Worm (Caenorhabditis elegans) whole organism, young adult: ENCODE data around the gene idpp-3.

Experiments
- B0019.2 ChIP-seq: fragments of 200-800 bp; sonication (Bioruptor generic); conservative IDR thresholded peaks from 2 replicates; pipeline ENCODE4 v1.3.6; 2022; ENCODE audit warnings: missing genetic modification reagents, missing genetic modification characterization, missing compliant biosample characterization
- B0035.1 ChIP-seq: sonication (generic microtip); optimal IDR thresholded peaks from 2 replicates; lab custom pipeline; 2016; ENCODE audit warnings: missing genetic modification characterization, mild to moderate bottlenecking, missing compliant biosample characterization, missing genotype, missing genetic modification reagents
- B0261.1 ChIP-seq: sonication (generic microtip); optimal IDR thresholded peaks from 2 replicates; lab custom pipeline; 2016; ENCODE audit warnings: mild to moderate bottlenecking, missing genetic modification characterization, moderate library complexity, missing compliant biosample characterization
- C17E4.6 ChIP-seq: fragments of 200-800 bp; sonication (Bioruptor generic); IDR thresholded peaks from 2 replicates; pipeline ENCODE4 v1.3.6; 2022; ENCODE audit warnings: missing genetic modification reagents, missing genetic modification characterization, missing compliant biosample characterization
- F23B12.7 ChIP-seq: sonication (generic microtip); optimal IDR thresholded peaks from 2 replicates; lab custom pipeline; 2017; ENCODE audit warnings: missing genetic modification characterization, mild to moderate bottlenecking, missing compliant biosample characterization, antibody characterized with exemption, moderate library complexity; ENCODE audit not compliant: insufficient read depth
- F37B4.10 ChIP-seq: fragments of 200-800 bp; sonication (Bioruptor generic); IDR thresholded peaks from 2 replicates; pipeline ENCODE4 v1.3.6; 2022; ENCODE audit warnings: missing genetic modification characterization, missing compliant biosample characterization
- F49E8.2 ChIP-seq: sonication (generic microtip); optimal IDR thresholded peaks from 3 replicates; lab custom pipeline; 2017; ENCODE audit warnings: missing genetic modification characterization, mild to moderate bottlenecking, missing compliant biosample characterization, antibody characterized with exemption, moderate library complexity; ENCODE audit not compliant: insufficient read depth
- F55B11.4 ChIP-seq: sonication (generic microtip); optimal IDR thresholded peaks from 2 replicates; lab custom pipeline; 2016; ENCODE audit warnings: missing compliant biosample characterization, missing genetic modification characterization, borderline replicate concordance; ENCODE audit not compliant: insufficient read depth
- F57C9.4 ChIP-seq: sonication (generic microtip); optimal IDR thresholded peaks from 2 replicates; lab custom pipeline; 2017; ENCODE audit warnings: mild to moderate bottlenecking, missing genetic modification characterization, missing compliant biosample characterization
- K11D2.4 ChIP-seq: fragments of 200-800 bp; sonication (Bioruptor generic); IDR thresholded peaks from 2 replicates; pipeline ENCODE4 v1.3.6; 2022; ENCODE audit warnings: missing genetic modification reagents, missing genetic modification characterization, missing compliant biosample characterization
- K12H6.12 ChIP-seq: fragments of 200-800 bp; sonication (Bioruptor generic); optimal IDR thresholded peaks from 2 replicates; lab custom pipeline; 2018; ENCODE audit warnings: mild to moderate bottlenecking, missing genetic modification characterization, missing compliant biosample characterization
- T07F8.4 ChIP-seq: sonication (generic microtip); optimal IDR thresholded peaks from 2 replicates; lab custom pipeline; 2016; ENCODE audit warnings: mild to moderate bottlenecking, missing genetic modification characterization, moderate library complexity, missing compliant biosample characterization
- T26A5.8 ChIP-seq: sonication (generic microtip); optimal IDR thresholded peaks from 2 replicates; lab custom pipeline; 2016; ENCODE audit warnings: missing genetic modification characterization, missing compliant biosample characterization
- Y53F4B.3 ChIP-seq: fragments of 200-800 bp; sonication (Bioruptor generic); IDR thresholded peaks from 2 replicates; pipeline ENCODE4 v1.3.6; 2022; ENCODE audit warnings: missing genetic modification reagents, missing genetic modification characterization, missing compliant biosample characterization
- Y67H2A.10 ChIP-seq: fragments of 200-800 bp; sonication (Bioruptor generic); conservative IDR thresholded peaks from 2 replicates; pipeline ENCODE4 v1.3.6; 2022; ENCODE audit warnings: missing genetic modification reagents, missing genetic modification characterization, missing compliant biosample characterization
- Y95B8A.8 ChIP-seq: fragments of 200-800 bp; sonication (Bioruptor generic); IDR thresholded peaks from 2 replicates; pipeline ENCODE4 v1.3.6; 2022; ENCODE audit warnings: missing genetic modification reagents, missing genetic modification characterization, missing compliant biosample characterization
- akir-1 ChIP-seq: fragments of 200-800 bp; sonication (Bioruptor generic); optimal IDR thresholded peaks from 2 replicates; lab custom pipeline; 2018; ENCODE audit warnings: mild to moderate bottlenecking, missing genetic modification characterization, moderate library complexity, missing compliant biosample characterization
- atf-7 ChIP-seq: sonication (generic microtip); optimal IDR thresholded peaks from 2 replicates; lab custom pipeline; 2017; ENCODE audit warnings: mild to moderate bottlenecking, missing genetic modification characterization, missing compliant biosample characterization
- athp-1 ChIP-seq: sonication (generic microtip); optimal IDR thresholded peaks from 2 replicates; lab custom pipeline; 2017; ENCODE audit warnings: mild to moderate bottlenecking, missing genetic modification characterization, missing compliant biosample characterization
- attf-6 ChIP-seq: fragments of 200-800 bp; sonication (Bioruptor generic); IDR thresholded peaks from 2 replicates; pipeline ENCODE4 v1.3.6; 2022; ENCODE audit warnings: missing genetic modification reagents, missing genetic modification characterization, missing compliant biosample characterization
- ceh-40 ChIP-seq: fragments of 200-800 bp; sonication (Bioruptor generic); IDR thresholded peaks from 2 replicates; pipeline ENCODE4 v1.3.6; 2022; ENCODE audit warnings: missing genetic modification characterization, missing compliant biosample characterization
- chd-7 ChIP-seq: sonication (generic microtip); optimal IDR thresholded peaks from 2 replicates; lab custom pipeline; 2016; ENCODE audit warnings: mild to moderate bottlenecking, missing genetic modification characterization, moderate library complexity, missing compliant biosample characterization
- dox-1 ChIP-seq: fragments of 200-800 bp; sonication (Bioruptor generic); IDR thresholded peaks from 2 replicates; pipeline ENCODE4 v1.3.6; 2022; ENCODE audit warnings: missing genetic modification reagents, missing genetic modification characterization, missing compliant biosample characterization
- dpff-1 ChIP-seq: sonication (generic microtip); optimal IDR thresholded peaks from 2 replicates; lab custom pipeline; 2017; ENCODE audit warnings: mild to moderate bottlenecking, missing genetic modification characterization, missing compliant biosample characterization
- efl-1 ChIP-seq: fragments of 150-350 bp; optimal IDR thresholded peaks from 2 replicates; lab custom pipeline; 2014; ENCODE audit warnings: missing biosample characterization, missing genetic modification reagents, missing genetic modification characterization
- egl-18 ChIP-seq: fragments of 200-800 bp; sonication (Bioruptor generic); IDR thresholded peaks from 2 replicates; pipeline ENCODE4 v1.3.6; 2022; ENCODE audit warnings: missing genetic modification reagents, missing genetic modification characterization, missing compliant biosample characterization
- egl-44 ChIP-seq: fragments of 200-800 bp; sonication (Bioruptor generic); IDR thresholded peaks from 2 replicates; pipeline ENCODE4 v1.3.6; 2022; ENCODE audit warnings: missing genetic modification reagents, missing genetic modification characterization, missing compliant biosample characterization
- egrh-3 ChIP-seq: fragments of 200-800 bp; sonication (Bioruptor generic); IDR thresholded peaks from 2 replicates; pipeline ENCODE4 v1.3.6; 2022; ENCODE audit warnings: missing genetic modification reagents, missing genetic modification characterization, missing compliant biosample characterization
- him-1 ChIP-seq: sonication (generic microtip); optimal IDR thresholded peaks from 2 replicates; lab custom pipeline; 2016; ENCODE audit warnings: missing genotype, missing genetic modification reagents, missing genetic modification characterization, missing compliant biosample characterization
- hlh-26 ChIP-seq: fragments of 200-800 bp; sonication (Bioruptor generic); conservative IDR thresholded peaks from 2 replicates; pipeline ENCODE4 v1.3.6; 2022; ENCODE audit warnings: missing genetic modification reagents, missing genetic modification characterization, missing compliant biosample characterization
- hsf-1 ChIP-seq: fragments of 200-800 bp; sonication (Bioruptor generic); IDR thresholded peaks from 2 replicates; pipeline ENCODE4 v1.3.6; 2022; ENCODE audit warnings: missing genetic modification reagents, missing genetic modification characterization, missing compliant biosample characterization
- lin-35 ChIP-seq, 3 experiments: fragments of 150-350 bp in 2 of 3; sonication (generic microtip) in 1 of 3; optimal IDR thresholded peaks; 2 replicates each; lab custom pipeline; 2014 to 2018; ENCODE audit warnings: missing biosample characterization in 3 of 3, missing genetic modification characterization in 3 of 3, missing genetic modification reagents in 3 of 3
- lin-40 ChIP-seq: sonication (generic microtip); optimal IDR thresholded peaks from 2 replicates; lab custom pipeline; 2016; ENCODE audit warnings: missing genetic modification characterization, mild to moderate bottlenecking, missing compliant biosample characterization, missing genotype, missing genetic modification reagents
- madf-10 ChIP-seq: sonication (generic microtip); optimal IDR thresholded peaks from 2 replicates; lab custom pipeline; 2016; ENCODE audit warnings: mild to moderate bottlenecking, missing genetic modification characterization, missing compliant biosample characterization
- madf-8 ChIP-seq: fragments of 200-800 bp; sonication (Bioruptor generic); conservative IDR thresholded peaks from 2 replicates; pipeline ENCODE4 v1.3.6; 2022; ENCODE audit warnings: missing genetic modification reagents, missing genetic modification characterization, missing compliant biosample characterization
- mcd-1 ChIP-seq: fragments of 200-800 bp; sonication (Bioruptor generic); IDR thresholded peaks from 2 replicates; pipeline ENCODE4 v1.3.6; 2022; ENCODE audit warnings: missing genetic modification reagents, missing genetic modification characterization, missing compliant biosample characterization
- mes-4 ChIP-seq: sonication (generic microtip); optimal IDR thresholded peaks from 2 replicates; lab custom pipeline; 2016; ENCODE audit warnings: missing genotype, missing genetic modification characterization, missing compliant biosample characterization
- nfya-1 ChIP-seq: sonication (generic microtip); optimal IDR thresholded peaks from 2 replicates; lab custom pipeline; 2017; ENCODE audit warnings: antibody characterized with exemption, missing compliant biosample characterization, missing genetic modification characterization, borderline replicate concordance; ENCODE audit not compliant: insufficient read depth
- nhr-120 ChIP-seq: fragments of 200-800 bp; sonication (Bioruptor generic); IDR thresholded peaks from 2 replicates; pipeline ENCODE4 v1.3.6; 2022; ENCODE audit warnings: missing genetic modification characterization, missing compliant biosample characterization
- nhr-90 ChIP-seq: sonication (generic microtip); optimal IDR thresholded peaks from 2 replicates; lab custom pipeline; 2016; ENCODE audit warnings: missing genotype, mild to moderate bottlenecking, missing genetic modification characterization, missing compliant biosample characterization
- rcor-1 ChIP-seq: fragments of 200-800 bp; sonication (Bioruptor generic); IDR thresholded peaks from 2 replicates; pipeline ENCODE4 v1.3.6; 2022; ENCODE audit warnings: missing genetic modification reagents, missing genetic modification characterization, missing compliant biosample characterization
- sdz-38 ChIP-seq: sonication (generic microtip); optimal IDR thresholded peaks from 2 replicates; lab custom pipeline; 2016; ENCODE audit warnings: missing genotype, missing genetic modification characterization, missing compliant biosample characterization
- snpc-3.4 ChIP-seq: sonication (generic microtip); optimal IDR thresholded peaks from 2 replicates; lab custom pipeline; 2017; ENCODE audit warnings: missing genetic modification characterization, mild to moderate bottlenecking, missing compliant biosample characterization, antibody characterized with exemption, moderate library complexity, missing genotype, missing genetic modification reagents
- tlf-1 ChIP-seq: fragments of 200-800 bp; sonication (Bioruptor generic); optimal IDR thresholded peaks from 2 replicates; lab custom pipeline; 2018; ENCODE audit warnings: mild to moderate bottlenecking, missing genetic modification characterization, missing compliant biosample characterization
- ztf-18 ChIP-seq: sonication (generic microtip); optimal IDR thresholded peaks from 2 replicates; lab custom pipeline; 2016; ENCODE audit warnings: missing genotype, mild to moderate bottlenecking, missing genetic modification characterization, missing compliant biosample characterization
- ztf-22 ChIP-seq: fragments of 200-800 bp; sonication (Bioruptor generic); optimal IDR thresholded peaks from 2 replicates; lab custom pipeline; 2018; ENCODE audit warnings: mild to moderate bottlenecking, missing genetic modification characterization, moderate library complexity, missing compliant biosample characterization
- ztf-25 ChIP-seq: fragments of 200-800 bp; sonication (Bioruptor generic); IDR thresholded peaks from 2 replicates; pipeline ENCODE4 v1.3.6; 2022; ENCODE audit warnings: missing genetic modification reagents, missing genetic modification characterization, missing compliant biosample characterization
- ztf-26 ChIP-seq: sonication (generic microtip); optimal IDR thresholded peaks from 2 replicates; lab custom pipeline; 2017; ENCODE audit warnings: missing genetic modification characterization, missing compliant biosample characterization

The idpp-3 gene

DNA sequence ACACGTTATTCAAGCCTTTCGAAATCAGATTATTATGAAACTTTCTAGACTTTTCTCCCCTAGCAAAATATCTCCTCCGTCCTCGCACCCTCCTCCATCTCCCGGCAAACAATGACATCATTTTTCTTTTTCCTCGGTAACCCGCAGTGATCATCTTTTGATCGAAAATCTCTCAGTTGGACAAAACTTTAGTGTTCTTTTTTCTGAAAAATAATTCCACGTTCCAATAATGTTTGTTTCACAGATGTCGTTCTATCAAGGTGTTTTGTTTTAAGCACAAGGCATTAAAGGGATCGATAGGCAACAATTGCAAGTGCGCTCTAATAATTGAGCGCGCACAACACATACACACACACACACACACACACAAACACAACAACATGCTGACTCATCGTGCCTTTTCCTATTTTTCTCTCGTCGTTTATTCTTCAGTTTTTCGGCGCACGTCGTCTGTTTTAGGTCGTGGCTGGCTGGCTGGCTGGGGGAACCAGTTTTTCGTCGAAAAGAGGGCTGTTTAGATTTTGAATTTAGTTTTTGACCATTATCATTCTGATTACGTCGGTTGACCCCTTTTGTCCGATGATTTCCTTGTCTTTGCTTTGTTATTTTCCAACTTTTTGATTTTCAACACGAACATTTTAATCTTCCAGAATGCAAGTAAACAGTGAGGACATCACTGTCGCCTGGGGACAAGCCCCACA, 14.2 kb upstream of the idpp-3 start, which contains the start of gene F20D1.3 (continued):
- TF ChIP-seq athp-1 (tag; lab: Kevin White, UChicago), result no peak
- no peak for TF ChIP-seq nhr-120
- no peak for TF ChIP-seq nhr-90
- TF ChIP-seq snpc-3.4 (tag; lab: Kevin White, UChicago), result no peak
- no peak for TF ChIP-seq rcor-1
- TF ChIP-seq tlf-1 (GFP tag; lab: Kevin White, UChicago), result no peak
- TF ChIP-seq K11D2.4 (GFP tag; lab: Robert Waterston, UW), result no peak
- TF ChIP-seq akir-1, result no peak
- TF ChIP-seq nfya-1, result no peak
- TF ChIP-seq efl-1 (GFP tag; lab: Kevin White, UChicago), result no peak
- no peak for TF ChIP-seq Y67H2A.10 (GFP tag; lab: Robert Waterston, UW)
- no peak for TF ChIP-seq him-1 (tag; lab: Kevin White, UChicago)
- TF ChIP-seq madf-10 (tag; lab: Kevin White, UChicago), result no peak
- no peak for TF ChIP-seq T07F8.4 (tag; lab: Kevin White, UChicago)
- no peak for TF ChIP-seq F23B12.7 (tag; lab: Kevin White, UChicago)
- TF ChIP-seq T26A5.8 (tag; lab: Kevin White, UChicago), result no peak
- 0 out of 2 replicates have a peak, but pooled peaks have one; percentile 40 for TF ChIP-seq hsf-1 (GFP tag; lab: Robert Waterston, UW)
- no peak for TF ChIP-seq hlh-26 (GFP tag; lab: Robert Waterston, UW)
- TF ChIP-seq F37B4.10, result no peak
- no peak for TF ChIP-seq B0261.1
- no peak for TF ChIP-seq ceh-40
- TF ChIP-seq ztf-18, result no peak
- no peak for TF ChIP-seq B0019.2 (GFP tag; lab: Robert Waterston, UW)
- TF ChIP-seq Y53F4B.3 (GFP tag; lab: Robert Waterston, UW), result no peak
- TF ChIP-seq lin-35 (GFP tag; optimal IDR thresholded peaks at IDR 0.05; lab: Kevin White, UChicago), result no peak
- no peak for TF ChIP-seq sdz-38
- peak; percentile 90 for TF ChIP-seq atf-7 (tag; lab: Kevin White, UChicago)
- TF ChIP-seq F57C9.4 (tag; lab: Kevin White, UChicago), result no peak
- TF ChIP-seq lin-40 (tag; lab: Kevin White, UChicago), result peak; percentile 52
- TF ChIP-seq Y95B8A.8, result no peak
- no peak for TF ChIP-seq mes-4 (tag; lab: Kevin White, UChicago)
- 0 out of 2 replicates have a peak, but pooled peaks have one; percentile 9 for TF ChIP-seq egrh-3 (GFP tag; lab: Robert Waterston, UW)
- no peak for TF ChIP-seq F55B11.4 (tag; lab: Kevin White, UChicago)
- peak; percentile 43; the same call in 1 of the 2 replicates for TF ChIP-seq mcd-1 (GFP tag; lab: Robert Waterston, UW)
- no peak for TF ChIP-seq dpff-1 (tag; lab: Kevin White, UChicago)
- no peak for TF ChIP-seq madf-8 (GFP tag; lab: Robert Waterston, UW)
- no peak for TF ChIP-seq C17E4.6 (GFP tag; lab: Robert Waterston, UW)
- peak; percentile 73 for TF ChIP-seq K12H6.12 (tag; lab: Kevin White, UChicago)
- TF ChIP-seq dox-1 (GFP tag; lab: Robert Waterston, UW), result no peak
- no peak for TF ChIP-seq egl-18 (GFP tag; lab: Robert Waterston, UW)
- TF ChIP-seq B0035.1, result no peak
- TF ChIP-seq ztf-25 (GFP tag; lab: Robert Waterston, UW), result no peak
- no peak for TF ChIP-seq ztf-22 (GFP tag; lab: Kevin White, UChicago)
- TF ChIP-seq ztf-26 (tag; lab: Kevin White, UChicago), result no peak
- TF ChIP-seq F49E8.2 (tag; lab: Kevin White, UChicago), result no peak
- no peak for TF ChIP-seq egl-44
- no peak for TF ChIP-seq attf-6 (GFP tag; lab: Robert Waterston, UW)
- no peak for TF ChIP-seq chd-7 (tag; lab: Kevin White, UChicago)
